Worm (Caenorhabditis elegans): Measurements from ENCODE around the gene T05C7.4.

Gene T05C7.4

DNA sequence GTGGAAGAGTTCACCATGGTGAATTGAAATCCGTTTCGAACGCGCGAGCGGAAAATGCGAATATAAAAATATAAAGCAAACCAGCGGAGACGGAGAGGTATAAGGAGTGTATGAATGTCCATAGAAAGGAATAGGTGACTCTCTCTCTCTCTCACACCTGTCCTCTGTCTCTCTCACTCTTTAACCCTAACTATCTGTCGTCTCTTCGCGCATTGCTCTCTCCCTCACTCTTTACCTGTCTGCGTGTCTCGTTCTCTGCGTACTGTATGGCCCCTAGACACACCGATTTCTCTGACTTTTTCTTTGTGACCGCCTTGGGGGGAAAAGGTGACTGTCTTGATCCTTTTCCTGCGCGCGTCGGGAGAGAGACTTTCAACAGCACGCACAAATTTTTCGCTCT, 2.2 kb downstream of the T05C7.4 start:
- TF ChIP-seq elt-4 (tag; optimal IDR thresholded peaks at IDR 0.05) (no peak), ref-2 (tag; optimal IDR thresholded peaks at IDR 0.05) (peak; percentile 76), ets-4 (tag; optimal IDR thresholded peaks at IDR 0.05) (no peak), ztf-16 (tag; optimal IDR thresholded peaks at IDR 0.05) (no peak), nfya-1 (tag; optimal IDR thresholded peaks at IDR 0.05) (peak; percentile 60), unc-55 (GFP tag; optimal IDR thresholded peaks at IDR 0.05) (no peak), ttx-3 (tag; optimal IDR thresholded peaks at IDR 0.05) (no peak), ceh-30 (tag; optimal IDR thresholded peaks at IDR 0.05) (no peak), mec-3 (tag; optimal IDR thresholded peaks at IDR 0.05; ENCODE audit: borderline replicate concordance) (no peak), ceh-31 (tag; optimal IDR thresholded peaks at IDR 0.05) (peak; percentile 53), ahr-1 (tag; optimal IDR thresholded peaks at IDR 0.05) (no peak), Y22D7AL.16 (tag; optimal IDR thresholded peaks at IDR 0.05) (no peak), nhr-11 (tag; optimal IDR thresholded peaks at IDR 0.05) (no peak), fkh-6 (tag; optimal IDR thresholded peaks at IDR 0.05) (no peak), tbx-2 (tag; optimal IDR thresholded peaks at IDR 0.05) (peak; percentile 32), dve-1 (tag; optimal IDR thresholded peaks at IDR 0.05) (peak; percentile 59), unc-3 (GFP tag; conservative IDR thresholded peaks at IDR 0.05) (no peak), unc-3 (tag; optimal IDR thresholded peaks at IDR 0.05) (no peak), F13H6.1 (tag; optimal IDR thresholded peaks at IDR 0.05) (no peak), hlh-30 (tag; optimal IDR thresholded peaks at IDR 0.05; ENCODE audit: insufficient read depth) (no peak), T23F11.4 (GFP tag; optimal IDR thresholded peaks at IDR 0.05) (no peak), ceh-19 (GFP tag; optimal IDR thresholded peaks at IDR 0.05) (no peak), ceh-9 (tag; optimal IDR thresholded peaks at IDR 0.05) (no peak), K02D7.2 (tag; optimal IDR thresholded peaks at IDR 0.05) (no peak), ceh-48 (tag; optimal IDR thresholded peaks at IDR 0.05) (no peak), fkh-10 (GFP tag; optimal IDR thresholded peaks at IDR 0.05) (no peak), pha-2 (tag; optimal IDR thresholded peaks at IDR 0.05) (no peak), eyg-1 (tag; optimal IDR thresholded peaks at IDR 0.05) (no peak), lin-11 (tag; optimal IDR thresholded peaks at IDR 0.05) (no peak), sox-4 (tag; optimal IDR thresholded peaks at IDR 0.05) (no peak), hlh-6 (tag; optimal IDR thresholded peaks at IDR 0.05) (no peak), gmeb-2 (tag; optimal IDR thresholded peaks at IDR 0.05) (no peak), ceh-34 (tag; optimal IDR thresholded peaks at IDR 0.05) (no peak), sdc-2 (tag; optimal IDR thresholded peaks at IDR 0.05) (no peak), pros-1 (tag; optimal IDR thresholded peaks at IDR 0.05) (peak; percentile 37), ceh-24 (tag; optimal IDR thresholded peaks at IDR 0.05) (no peak), madf-2 (tag; optimal IDR thresholded peaks at IDR 0.05) (no peak), fax-1 (tag; optimal IDR thresholded peaks at IDR 0.05) (no peak), pha-4 (tag; optimal IDR thresholded peaks at IDR 0.05) (no peak), C08G9.2 (tag; optimal IDR thresholded peaks at IDR 0.05) (no peak), hlh-13 (GFP tag; optimal IDR thresholded peaks at IDR 0.05) (no peak), che-1 (tag; optimal IDR thresholded peaks at IDR 0.05) (no peak), ceh-45 (GFP tag; IDR thresholded peaks at IDR 0.05) (no peak), pag-3 (tag; optimal IDR thresholded peaks at IDR 0.05; ENCODE audit: borderline replicate concordance) (no peak), rnt-1 (tag; optimal IDR thresholded peaks at IDR 0.05) (no peak), ama-1 (optimal IDR thresholded peaks at IDR 0.05) (peak; percentile 7), elt-2 (tag; optimal IDR thresholded peaks at IDR 0.05) (peak; percentile 2), ceh-22 (tag; optimal IDR thresholded peaks at IDR 0.05) (no peak), dmd-4 (tag; optimal IDR thresholded peaks at IDR 0.05; ENCODE audit: borderline replicate concordance) (no peak), odd-2 (tag; optimal IDR thresholded peaks at IDR 0.05) (no peak), ceh-14 (tag; optimal IDR thresholded peaks at IDR 0.05) (no peak), hlh-15 (tag; optimal IDR thresholded peaks at IDR 0.05) (no peak), tbx-7 (tag; optimal IDR thresholded peaks at IDR 0.05) (no peak), C38D4.7 (GFP tag; optimal IDR thresholded peaks at IDR 0.05) (no peak), ceh-2 (tag; optimal IDR thresholded peaks at IDR 0.05) (peak; percentile 9)
